Fruit fly (Drosophila melanogaster): ENCODE results near the gene CG5676.

Gene CG5676

DNA sequence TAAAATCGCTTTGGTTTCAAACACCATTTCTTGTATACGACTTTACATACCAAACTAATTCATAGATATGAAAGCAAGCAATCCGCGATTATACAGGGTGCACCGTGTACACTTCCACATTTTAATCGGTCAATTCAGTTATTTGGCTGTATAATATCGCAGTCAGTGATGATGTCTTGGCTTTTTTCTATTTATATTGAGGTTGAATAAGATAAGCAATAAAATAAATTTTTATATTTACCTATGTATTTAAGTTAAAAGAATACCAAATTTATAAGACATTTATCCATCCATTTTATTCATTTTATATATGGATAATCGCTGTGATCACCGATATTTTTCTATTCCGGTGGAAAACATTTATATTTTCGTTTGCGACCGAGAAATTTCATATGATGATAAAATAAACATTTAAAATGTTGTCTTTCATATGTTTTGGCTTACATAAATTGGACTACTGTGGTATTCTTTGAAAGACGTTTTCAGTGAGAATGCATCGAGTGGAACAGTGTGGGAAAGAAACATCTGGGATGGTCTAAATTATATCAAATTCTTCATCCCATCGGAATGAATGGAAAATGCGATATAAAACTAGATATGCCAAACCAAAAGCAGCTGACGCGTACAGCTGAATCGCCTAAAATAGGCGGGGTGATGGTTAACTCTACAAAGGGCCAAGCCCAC is 28.8 kb downstream of the CG5676 start, which contains the start of gene CG5708 (continued):
- TF ChIP-seq sna (GFP tag; IDR thresholded peaks at IDR 0.05; ENCODE audit: partially characterized antibody) (no peak), Scr (GFP tag; IDR thresholded peaks at IDR 0.05; ENCODE audit: partially characterized antibody) (peak; percentile 59), bbx (GFP tag; IDR thresholded peaks at IDR 0.05; ENCODE audit: partially characterized antibody) (no peak), ac (GFP tag; optimal IDR thresholded peaks at IDR 0.05) (no peak), disco-r (GFP tag; optimal IDR thresholded peaks at IDR 0.05) (no peak), crp (GFP tag; optimal IDR thresholded peaks at IDR 0.05) (peak in 1 of 2 experiments; percentile 48), sd (tag; optimal IDR thresholded peaks at IDR 0.05) (peak; percentile 73), CG12071 (GFP tag; optimal IDR thresholded peaks at IDR 0.05) (no peak), MBD-R2 (GFP tag; IDR thresholded peaks at IDR 0.05) (peak; percentile 58), Rfx (GFP tag; IDR thresholded peaks at IDR 0.05) (peak; percentile 45; the same call in 1 of the 2 replicates), CG14050 (GFP tag; IDR thresholded peaks at IDR 0.05) (no peak), CG2116 (GFP tag; optimal IDR thresholded peaks at IDR 0.05) (peak; percentile 23), zfh2 (GFP tag; optimal IDR thresholded peaks at IDR 0.05) (peak; percentile 2), Poxn (GFP tag; IDR thresholded peaks at IDR 0.05) (no peak), lola (GFP tag; optimal IDR thresholded peaks at IDR 0.05) (peak in 1 of 3 experiments; percentile 18), CG31441 (GFP tag; IDR thresholded peaks at IDR 0.05) (peak; percentile 46; the same call in 1 of the 2 replicates), trem (tag; optimal IDR thresholded peaks at IDR 0.05) (no peak), Med (GFP tag) (peak; percentile 76), dimm (GFP tag; IDR thresholded peaks at IDR 0.05) (no peak), Sry-δ (GFP tag; optimal IDR thresholded peaks at IDR 0.05) (peak; percentile 36), Nf-YB (GFP tag; optimal IDR thresholded peaks at IDR 0.05) (no peak), CG5245 (GFP tag; optimal IDR thresholded peaks at IDR 0.05) (no peak), stwl (tag; optimal IDR thresholded peaks at IDR 0.05) (peak; percentile 1)

DNA sequence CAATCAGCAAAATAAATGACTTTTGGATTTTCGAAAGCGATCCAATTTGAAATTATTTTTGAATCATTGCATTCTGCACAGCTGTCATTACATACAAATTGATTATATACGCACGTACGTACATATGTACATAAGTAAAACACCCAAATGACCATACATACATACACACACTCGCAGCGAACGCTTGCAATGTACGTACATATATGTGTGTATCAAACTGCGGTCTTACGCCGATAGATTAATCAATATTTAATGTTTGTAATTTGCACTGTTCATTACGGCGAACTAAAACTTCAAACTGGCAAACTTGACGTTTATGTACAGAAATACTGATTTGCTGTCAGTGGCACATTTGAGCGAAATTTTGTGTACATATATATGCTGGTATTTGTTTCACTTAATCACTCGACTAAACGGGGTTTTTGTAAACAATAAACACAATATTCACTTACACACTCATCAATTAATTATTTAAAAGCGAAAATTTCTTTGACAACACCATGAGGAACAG is 29.4 kb downstream of the CG5676 start:
- TF ChIP-seq CG10979 (tag; optimal IDR thresholded peaks at IDR 0.05) (no peak), psq (GFP tag; optimal IDR thresholded peaks at IDR 0.05) (no peak), bbx (GFP tag; IDR thresholded peaks at IDR 0.05; ENCODE audit: partially characterized antibody) (no peak), nerfin-1 (tag; optimal IDR thresholded peaks at IDR 0.05) (peak; percentile 42), esg (GFP tag; conservative IDR thresholded peaks at IDR 0.05) (no peak), HLH54F (GFP tag; optimal IDR thresholded peaks at IDR 0.05) (no peak), CG17361 (GFP tag; IDR thresholded peaks at IDR 0.05) (no peak), lbe (GFP tag; optimal IDR thresholded peaks at IDR 0.05) (peak; percentile 16), zen (tag; optimal IDR thresholded peaks at IDR 0.05) (no peak), Fer3 (tag; optimal IDR thresholded peaks at IDR 0.05) (no peak), Dref (GFP tag; IDR thresholded peaks at IDR 0.05) (no peak), MBD-R2 (GFP tag; IDR thresholded peaks at IDR 0.05) (no peak), zf30C (GFP tag; optimal IDR thresholded peaks at IDR 0.05) (no peak), sens (GFP tag) (peak; percentile 14), al (GFP tag; IDR thresholded peaks at IDR 0.05) (no peak), eve (GFP tag; optimal IDR thresholded peaks at IDR 0.05) (peak in 1 of 2 experiments; percentile 81), ara (GFP tag; IDR thresholded peaks at IDR 0.05) (no peak), CG2116 (GFP tag; optimal IDR thresholded peaks at IDR 0.05) (no peak), CG32767 (GFP tag; IDR thresholded peaks at IDR 0.05) (0 out of 2 replicates have a peak, but pooled peaks have one; percentile 25), CG5180 (GFP tag; optimal IDR thresholded peaks at IDR 0.05) (no peak), CG34376 (GFP tag; optimal IDR thresholded peaks at IDR 0.05) (peak; percentile 10), Eip74EF (GFP tag; optimal IDR thresholded peaks at IDR 0.05) (no peak), wek (GFP tag; optimal IDR thresholded peaks at IDR 0.05) (no peak), Asciz (GFP tag; optimal IDR thresholded peaks at IDR 0.05) (no peak), CG12769 (tag; optimal IDR thresholded peaks at IDR 0.05) (no peak), sc (optimal IDR thresholded peaks at IDR 0.05) (no peak), sc (GFP tag; optimal IDR thresholded peaks at IDR 0.05) (no peak), MESR4 (GFP tag; optimal IDR thresholded peaks at IDR 0.05) (peak; percentile 67)

Data from whole organism, embryonic.